Worm (Caenorhabditis elegans): ENCODE measurements around the gene ZK792.12.

DNA sequence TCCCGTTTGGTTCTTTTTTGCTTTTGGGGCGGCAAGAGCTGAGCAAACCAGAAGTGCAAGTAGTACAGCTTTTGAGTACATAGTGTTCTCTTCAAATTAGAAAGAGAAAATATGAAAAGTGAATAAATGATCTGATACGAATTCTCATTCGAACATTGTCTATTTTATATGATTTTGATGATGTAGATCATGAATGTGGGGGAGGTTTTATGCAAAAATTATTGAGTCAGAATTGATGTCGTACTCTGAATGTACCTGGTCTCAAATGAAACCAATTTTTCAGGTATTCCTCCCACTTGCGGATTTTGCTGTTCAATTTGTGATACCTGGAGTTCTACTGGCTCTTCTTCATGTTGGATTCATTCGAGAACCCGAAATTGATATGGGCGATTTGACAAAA lies 46.6 kb downstream of the ZK792.12 start, which contains the start of gene K01A6.4:
- no peak for TF ChIP-seq K02D7.2 (tag; optimal IDR thresholded peaks at IDR 0.05)
- no peak for TF ChIP-seq pros-1 (tag; optimal IDR thresholded peaks at IDR 0.05)
- TF ChIP-seq tbx-2 (tag; optimal IDR thresholded peaks at IDR 0.05) = no peak
- TF ChIP-seq ceh-9 (tag; optimal IDR thresholded peaks at IDR 0.05) = no peak
- no peak for TF ChIP-seq ref-2 (tag; optimal IDR thresholded peaks at IDR 0.05)
- TF ChIP-seq pha-4 (tag; optimal IDR thresholded peaks at IDR 0.05) = no peak
- no peak for TF ChIP-seq fkh-6 (tag; optimal IDR thresholded peaks at IDR 0.05)
- no peak for TF ChIP-seq ceh-14 (tag; optimal IDR thresholded peaks at IDR 0.05)

All from whole organism, late embryonic.